Worm (Caenorhabditis elegans) whole organism, L4/young adult: ENCODE measurements around the gene K05F6.8.

Experiments
- W03F9.2 ChIP-seq: fragments of 150-350 bp; optimal IDR thresholded peaks from 2 replicates; lab custom pipeline; 2014; ENCODE audit warnings: missing biosample characterization, missing genetic modification characterization
- dao-5 ChIP-seq: sonication (generic microtip); optimal IDR thresholded peaks from 2 replicates; lab custom pipeline; 2016; ENCODE audit warnings: missing genotype, missing genetic modification characterization, moderate library complexity, missing compliant biosample characterization
- him-1 ChIP-seq: sonication (generic microtip); optimal IDR thresholded peaks from 2 replicates; lab custom pipeline; 2016; ENCODE audit warnings: missing genotype, missing genetic modification reagents, missing genetic modification characterization, missing compliant biosample characterization

- TF ChIP-seq him-1 (no peak), W03F9.2 (tag; lab: Kevin White, UChicago) (no peak), dao-5 (tag; lab: Kevin White, UChicago) (no peak)
Observed at ce11 chrII:1567646-1568045, at the start of gene K05F6.8.
